Worm (Caenorhabditis elegans) whole organism, midembryonic: Measurements from ENCODE around the gene gtf-2F2.

Source experiments
- T22C8.4 ChIP-seq: fragments of 200-800 bp; sonication (Bioruptor generic); IDR thresholded peaks from 2 replicates; pipeline ENCODE4 v1.3.6; 2022; ENCODE audit warnings: missing genetic modification characterization, missing compliant biosample characterization
- cog-1 ChIP-seq: sonication (generic microtip); optimal IDR thresholded peaks from 2 replicates; lab custom pipeline; 2016; ENCODE audit warnings: missing genetic modification characterization, missing compliant biosample characterization
- flt-1 ChIP-seq: fragments of 200-800 bp; sonication (Bioruptor generic); IDR thresholded peaks from 2 replicates; pipeline ENCODE4 v1.3.6; 2022; ENCODE audit warnings: missing genetic modification characterization, missing compliant biosample characterization
- klf-2 ChIP-seq: fragments of 200-800 bp; sonication (Bioruptor generic); conservative IDR thresholded peaks from 2 replicates; pipeline ENCODE4 v1.3.6; 2022; ENCODE audit warnings: missing genetic modification reagents, missing genetic modification characterization, missing compliant biosample characterization
- med-1 ChIP-seq: sonication (generic microtip); optimal IDR thresholded peaks from 2 replicates; lab custom pipeline; 2017; ENCODE audit warnings: missing genetic modification characterization, mild to moderate bottlenecking, missing compliant biosample characterization, antibody characterized with exemption, missing genetic modification reagents; ENCODE audit not compliant: insufficient read depth
- ref-1 ChIP-seq: fragments of 200-800 bp; sonication (Bioruptor generic); conservative IDR thresholded peaks from 2 replicates; pipeline ENCODE4 v1.3.6; 2022; ENCODE audit warnings: missing genetic modification reagents, missing genetic modification characterization, missing compliant biosample characterization
- tab-1 ChIP-seq: fragments of 200-800 bp; sonication (Bioruptor generic); IDR thresholded peaks from 2 replicates; pipeline ENCODE4 v1.3.6; 2022; ENCODE audit warnings: missing genetic modification characterization, missing compliant biosample characterization
- ztf-23 ChIP-seq: fragments of 200-800 bp; sonication (Bioruptor generic); IDR thresholded peaks from 2 replicates; pipeline ENCODE4 v1.3.6; 2022; ENCODE audit warnings: missing genetic modification reagents, missing genetic modification characterization, missing compliant biosample characterization
- ztf-29 ChIP-seq: fragments of 200-800 bp; sonication (Bioruptor generic); IDR thresholded peaks from 2 replicates; pipeline ENCODE4 v1.3.6; 2022; ENCODE audit warnings: missing genetic modification reagents, missing genetic modification characterization, missing compliant biosample characterization

gtf-2F2 gene

DNA sequence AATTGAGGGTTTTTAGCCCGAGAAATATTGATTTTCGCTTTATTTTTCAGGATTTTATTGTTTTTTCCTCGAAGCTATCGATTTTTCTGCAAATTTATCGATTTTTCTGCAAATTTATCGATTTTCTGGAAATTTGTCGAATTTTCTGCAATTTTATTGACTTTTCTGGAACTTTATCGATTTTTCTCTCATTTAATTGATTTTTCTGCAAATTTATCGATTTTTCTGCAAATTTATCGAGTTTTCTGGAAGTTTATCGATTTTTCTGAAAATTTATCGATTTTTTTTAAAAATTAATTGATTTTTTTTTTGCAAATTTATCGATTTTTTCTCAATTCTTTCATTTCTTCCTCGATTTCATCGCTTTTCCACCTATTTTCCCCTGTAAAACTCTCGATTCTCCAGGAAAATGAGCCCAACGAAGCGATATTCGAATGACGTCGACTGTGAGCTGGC, at the start of gene gtf-2F2:
Gene gtf-2F2 (plus strand): TSS at position 406 of the 456 bp plus-strand sequence.
- TF ChIP-seq T22C8.4 (GFP tag; lab: Robert Waterston, UW), result peak; percentile 87
- no peak for TF ChIP-seq ztf-29 (GFP tag; lab: Robert Waterston, UW)
- TF ChIP-seq tab-1 (GFP tag; lab: Robert Waterston, UW), result no peak
- TF ChIP-seq ref-1 (GFP tag; lab: Robert Waterston, UW), result no peak

DNA sequence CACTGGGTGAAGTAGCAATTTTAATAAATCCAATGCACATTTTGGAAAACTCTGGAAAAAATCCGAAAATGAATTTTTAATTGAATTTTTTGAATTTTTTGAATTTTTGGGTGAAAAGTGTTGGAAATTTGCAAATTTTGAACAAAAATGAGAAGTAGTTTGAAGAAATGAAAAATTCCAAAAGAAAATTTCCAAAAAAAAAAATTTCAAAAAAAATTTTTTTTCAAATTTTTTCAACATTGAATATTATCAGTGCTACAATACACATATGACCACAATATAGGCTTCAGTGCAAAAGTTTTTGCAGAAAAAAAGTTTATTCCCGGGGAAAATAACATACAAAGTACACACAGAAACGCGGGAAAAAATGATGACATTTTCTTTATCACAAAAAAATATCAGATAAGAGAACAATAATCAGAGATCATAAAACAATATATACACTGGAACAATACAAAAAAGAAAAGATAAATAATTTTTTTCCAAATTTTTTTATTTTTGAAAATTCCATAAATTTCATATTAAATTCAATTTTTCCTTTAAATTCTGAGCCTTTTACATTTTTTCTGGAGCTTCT, 36.4 kb upstream of the gtf-2F2 start, which contains the start of gene hrg-10:
Gene hrg-10 (minus strand): TSS at position 51 of the 577 bp plus-strand sequence.
- TF ChIP-seq klf-2 (GFP tag; lab: Robert Waterston, UW) (no peak), cog-1 (tag; lab: Kevin White, UChicago) (no peak), med-1 (GFP tag; lab: Kevin White, UChicago) (no peak), T22C8.4 (GFP tag; lab: Robert Waterston, UW) (no peak), ztf-23 (GFP tag; lab: Robert Waterston, UW) (no peak), ztf-29 (GFP tag; lab: Robert Waterston, UW) (no peak), ref-1 (GFP tag; lab: Robert Waterston, UW) (no peak)

ce11 chrV:18960072-18960471, 33.7 kb upstream of the gtf-2F2 start, which contains the start of gene ztf-20:
TSS of gene ztf-20 (minus strand) at chrV:18960172.
- TF ChIP-seq ztf-23 (GFP tag; lab: Robert Waterston, UW), result no peak
- no peak for TF ChIP-seq flt-1 (GFP tag; lab: Robert Waterston, UW)
- no peak for TF ChIP-seq tab-1 (GFP tag; lab: Robert Waterston, UW)
- no peak for TF ChIP-seq med-1 (GFP tag; lab: Kevin White, UChicago)
- TF ChIP-seq cog-1 (tag; lab: Kevin White, UChicago), result no peak
- TF ChIP-seq T22C8.4 (GFP tag; lab: Robert Waterston, UW), result no peak
- TF ChIP-seq ref-1 (GFP tag; lab: Robert Waterston, UW), result no peak
- no peak for TF ChIP-seq klf-2 (GFP tag; lab: Robert Waterston, UW)
- TF ChIP-seq ztf-29 (GFP tag; lab: Robert Waterston, UW), result no peak

ce11 chrV:18967479-18968056, 26.2 kb upstream of the gtf-2F2 start, which contains the start of gene Y39B6A.43:
TSS of gene Y39B6A.43 (minus strand) at chrV:18967829.
- 0 out of 2 replicates have a peak, but pooled peaks have one; percentile 17 for TF ChIP-seq klf-2 (GFP tag; lab: Robert Waterston, UW)
- peak; percentile 54 for TF ChIP-seq T22C8.4 (GFP tag; lab: Robert Waterston, UW)
- peak; percentile 84 for TF ChIP-seq cog-1 (tag; lab: Kevin White, UChicago)
- 0 out of 2 replicates have a peak, but pooled peaks have one; percentile 62 for TF ChIP-seq tab-1 (GFP tag; lab: Robert Waterston, UW)
- no peak for TF ChIP-seq ztf-29 (GFP tag; lab: Robert Waterston, UW)
- TF ChIP-seq ref-1 (GFP tag; lab: Robert Waterston, UW), result no peak
- peak; percentile 83 for TF ChIP-seq ztf-23 (GFP tag; lab: Robert Waterston, UW)
- TF ChIP-seq med-1 (GFP tag; lab: Kevin White, UChicago), result no peak
- TF ChIP-seq flt-1 (GFP tag; lab: Robert Waterston, UW), result peak; percentile 88

ce11 chrV:18969590-18970105, 24.1 kb upstream of the gtf-2F2 start, which contains the start of gene Y39B6A.42:
TSS of gene Y39B6A.42 (minus strand) at chrV:18969640.
- no peak for TF ChIP-seq ref-1 (GFP tag; lab: Robert Waterston, UW)
- TF ChIP-seq ztf-23 (GFP tag; lab: Robert Waterston, UW), result no peak
- no peak for TF ChIP-seq cog-1 (tag; lab: Kevin White, UChicago)
- no peak for TF ChIP-seq tab-1 (GFP tag; lab: Robert Waterston, UW)
- no peak for TF ChIP-seq ztf-29 (GFP tag; lab: Robert Waterston, UW)
- TF ChIP-seq klf-2 (GFP tag; lab: Robert Waterston, UW), result no peak
- TF ChIP-seq med-1 (GFP tag; lab: Kevin White, UChicago), result no peak
- TF ChIP-seq flt-1 (GFP tag; lab: Robert Waterston, UW), result no peak
- no peak for TF ChIP-seq T22C8.4 (GFP tag; lab: Robert Waterston, UW)

DNA sequence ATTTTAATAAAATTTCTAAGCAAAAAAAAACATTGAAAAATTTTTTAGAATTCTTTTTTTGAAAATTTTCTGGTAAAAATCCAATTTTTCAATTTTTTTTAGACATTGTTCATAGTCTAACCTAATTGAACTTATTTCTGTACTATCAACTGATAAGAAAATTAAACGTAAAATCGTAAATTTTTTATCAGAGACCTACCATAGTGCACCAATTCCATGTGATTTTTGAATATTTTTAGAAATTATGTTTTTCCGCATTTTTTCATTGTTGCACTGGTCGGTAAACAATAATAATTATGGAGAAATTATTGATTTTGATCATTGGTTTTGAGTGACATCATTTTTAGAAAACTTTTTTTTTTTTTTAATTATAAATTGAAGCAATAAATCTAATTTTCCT, 17.2 kb upstream of the gtf-2F2 start:
- TF ChIP-seq med-1 (GFP tag; lab: Kevin White, UChicago) (no peak), klf-2 (GFP tag; lab: Robert Waterston, UW) (no peak)

ce11 chrV:18977876-18978275, 15.9 kb upstream of the gtf-2F2 start, which contains the start of gene Y39B6A.41:
TSS of gene Y39B6A.41 (minus strand) at chrV:18977976.
- no peak for TF ChIP-seq klf-2 (GFP tag; lab: Robert Waterston, UW)
- no peak for TF ChIP-seq flt-1 (GFP tag; lab: Robert Waterston, UW)
- no peak for TF ChIP-seq ztf-23 (GFP tag; lab: Robert Waterston, UW)
- TF ChIP-seq T22C8.4 (GFP tag; lab: Robert Waterston, UW), result no peak
- no peak for TF ChIP-seq med-1 (GFP tag; lab: Kevin White, UChicago)
- TF ChIP-seq ref-1 (GFP tag; lab: Robert Waterston, UW), result no peak
- TF ChIP-seq ztf-29 (GFP tag; lab: Robert Waterston, UW), result no peak

- TF ChIP-seq klf-2 (GFP tag; lab: Robert Waterston, UW), result no peak
- no peak for TF ChIP-seq cog-1 (tag; lab: Kevin White, UChicago)
- TF ChIP-seq ztf-23 (GFP tag; lab: Robert Waterston, UW), result no peak
- TF ChIP-seq ref-1 (GFP tag; lab: Robert Waterston, UW), result no peak
- TF ChIP-seq flt-1 (GFP tag; lab: Robert Waterston, UW), result no peak
- no peak for TF ChIP-seq med-1 (GFP tag; lab: Kevin White, UChicago)
- TF ChIP-seq T22C8.4 (GFP tag; lab: Robert Waterston, UW), result no peak
- TF ChIP-seq tab-1 (GFP tag; lab: Robert Waterston, UW), result no peak
- no peak for TF ChIP-seq ztf-29 (GFP tag; lab: Robert Waterston, UW)
Observed at ce11 chrV:18978301-18978700, 15.4 kb upstream of the gtf-2F2 start.
